Fruit fly (Drosophila melanogaster) whole organism, embryonic: ENCODE measurements around the gene CG2901.

ENCODE experiments used
- Abd-B ChIP-seq: fragments of 200-800 bp; sonication (Bioruptor generic); optimal IDR thresholded peaks from 2 replicates; lab custom pipeline; 2018; ENCODE audit warnings: missing biosample characterization, mild to moderate bottlenecking, missing genetic modification characterization, moderate library complexity
- Ada2b ChIP-seq: fragments of 200-800 bp; sonication (Bioruptor generic); IDR thresholded peaks from 2 replicates; pipeline ENCODE4 v1.3.6; 2022; ENCODE audit warnings: missing biosample characterization, missing genetic modification characterization
- B-H1 ChIP-seq: fragments of 200-800 bp; sonication (Bioruptor generic); IDR thresholded peaks from 3 replicates; pipeline ENCODE4 v1.3.6; 2022; ENCODE audit warnings: missing biosample characterization, missing genetic modification characterization
- CG13287 ChIP-seq: fragments of 200-800 bp; sonication (Bioruptor generic); IDR thresholded peaks from 2 replicates; pipeline ENCODE4 v1.3.6; 2022; ENCODE audit warnings: missing biosample characterization, missing genetic modification characterization; ENCODE audit not compliant: partially characterized antibody
- CG14860 ChIP-seq: fragments of 200-800 bp; sonication (Bioruptor generic); IDR thresholded peaks from 3 replicates; pipeline ENCODE4 v1.3.6; 2022; ENCODE audit warnings: missing biosample characterization, missing genetic modification characterization; ENCODE audit not compliant: partially characterized antibody
- CG1603 ChIP-seq: fragments of 200-800 bp; sonication (Bioruptor generic); optimal IDR thresholded peaks from 2 replicates; lab custom pipeline; 2019; ENCODE audit warnings: missing biosample characterization, mild to moderate bottlenecking, missing genetic modification characterization, moderate library complexity
- CG2875 ChIP-seq: fragments of 200-800 bp; sonication (Bioruptor generic); optimal IDR thresholded peaks from 2 replicates; lab custom pipeline; 2017; ENCODE audit warnings: missing biosample characterization, mild to moderate bottlenecking, missing genetic modification characterization, missing genetic modification reagents
- CG31441 ChIP-seq: fragments of 200-800 bp; sonication (Bioruptor generic); IDR thresholded peaks from 2 replicates; pipeline ENCODE4 v1.3.6; 2022; ENCODE audit warnings: missing biosample characterization, missing genetic modification characterization
- CG3163 ChIP-seq: fragments of 200-800 bp; sonication (Bioruptor generic); optimal IDR thresholded peaks from 3 replicates; lab custom pipeline; 2016; ENCODE audit warnings: missing biosample characterization, missing genetic modification characterization
- CG32532 ChIP-seq: fragments of 200-800 bp; sonication (Bioruptor generic); IDR thresholded peaks from 2 replicates; pipeline ENCODE4 v1.3.6; 2022; ENCODE audit warnings: missing biosample characterization, missing genetic modification characterization
- CG32772 ChIP-seq: fragments of 200-800 bp; sonication (Bioruptor generic); IDR thresholded peaks from 2 replicates; pipeline ENCODE4 v1.3.6; 2022; ENCODE audit warnings: missing biosample characterization, missing genetic modification characterization
- CG34376 ChIP-seq: fragments of 200-800 bp; sonication (Bioruptor generic); optimal IDR thresholded peaks from 2 replicates; lab custom pipeline; 2018; ENCODE audit warnings: missing biosample characterization, mild to moderate bottlenecking, missing genetic modification characterization
- CG3726 ChIP-seq: fragments of 200-800 bp; sonication (Bioruptor generic); IDR thresholded peaks from 3 replicates; pipeline ENCODE4, ENCODE4 v1.3.6; 2022; ENCODE audit warnings: missing biosample characterization, missing genetic modification characterization
- CG3847 ChIP-seq: fragments of 200-800 bp; sonication (Bioruptor generic); IDR thresholded peaks from 2 replicates; pipeline ENCODE4 v1.3.6; 2022; ENCODE audit warnings: missing biosample characterization, missing genetic modification characterization
- CG43689 ChIP-seq: fragments of 200-800 bp; sonication (Bioruptor generic); IDR thresholded peaks from 2 replicates; pipeline ENCODE4 v1.3.6; 2022; ENCODE audit warnings: missing biosample characterization, missing genetic modification characterization
- CG5953 ChIP-seq: fragments of 200-800 bp; sonication (Bioruptor generic); IDR thresholded peaks from 2 replicates; pipeline ENCODE4 v1.3.6; 2022; ENCODE audit warnings: missing biosample characterization, missing genetic modification characterization
- CG6683 ChIP-seq: fragments of 200-800 bp; sonication (Bioruptor generic); optimal IDR thresholded peaks from 2 replicates; lab custom pipeline; 2017; ENCODE audit warnings: missing biosample characterization, mild to moderate bottlenecking, missing genetic modification characterization, missing genetic modification reagents
- CG6854 ChIP-seq: fragments of 200-800 bp; sonication (Bioruptor generic); optimal IDR thresholded peaks from 3 replicates; lab custom pipeline; 2017; ENCODE audit warnings: missing biosample characterization, mild to moderate bottlenecking, missing genetic modification characterization
- CG7786 ChIP-seq: fragments of 200-800 bp; sonication (Bioruptor generic); optimal IDR thresholded peaks from 2 replicates; lab custom pipeline; 2016; ENCODE audit warnings: missing biosample characterization, missing genetic modification characterization
- CG9932 ChIP-seq: fragments of 200-800 bp; sonication (Bioruptor generic); IDR thresholded peaks from 2 replicates; pipeline ENCODE4 v1.3.6; 2022; ENCODE audit warnings: missing biosample characterization, missing genetic modification characterization
- CTCF ChIP-seq: fragments of 200-800 bp; sonication (Bioruptor generic); optimal IDR thresholded peaks from 2 replicates; lab custom pipeline; 2017; ENCODE audit warnings: missing biosample characterization, mild to moderate bottlenecking, missing genetic modification characterization, moderate library complexity
- Chrac-16 ChIP-seq: fragments of 200-800 bp; sonication (Bioruptor generic); optimal IDR thresholded peaks from 3 replicates; lab custom pipeline; 2016; ENCODE audit warnings: missing biosample characterization, missing genetic modification characterization
- Dad ChIP-seq: fragments of 200-800 bp; sonication (Bioruptor generic); optimal IDR thresholded peaks from 3 replicates; lab custom pipeline; 2016; ENCODE audit warnings: missing biosample characterization, missing genetic modification characterization
- Doc2 ChIP-seq: fragments of 200-800 bp; sonication (Bioruptor generic); IDR thresholded peaks from 2 replicates; pipeline ENCODE4 v1.3.6; 2022; ENCODE audit warnings: missing biosample characterization, missing genetic modification characterization
- Elba2 ChIP-seq: fragments of 200-800 bp; sonication (Bioruptor generic); optimal IDR thresholded peaks from 3 replicates; lab custom pipeline; 2016; ENCODE audit warnings: missing biosample characterization, missing genetic modification characterization
- Ets97D ChIP-seq: fragments of 200-800 bp; sonication (Bioruptor generic); optimal IDR thresholded peaks from 3 replicates; lab custom pipeline; 2016; ENCODE audit warnings: missing biosample characterization, missing genetic modification characterization
- Fer2 ChIP-seq: fragments of 200-800 bp; sonication (Bioruptor generic); optimal IDR thresholded peaks from 2 replicates; lab custom pipeline; 2018; ENCODE audit warnings: missing biosample characterization, mild to moderate bottlenecking, missing genetic modification characterization, moderate library complexity
- Hr3 ChIP-seq: fragments of 200-800 bp; sonication (Bioruptor generic); optimal IDR thresholded peaks from 3 replicates; lab custom pipeline; 2016; ENCODE audit warnings: missing biosample characterization, missing genetic modification characterization
- Lpt ChIP-seq: fragments of >200 bp; optimal IDR thresholded peaks from 2 replicates; lab custom pipeline; 2018; ENCODE audit warnings: missing biosample characterization, missing genetic modification characterization
- MTF-1 ChIP-seq: fragments of 200-800 bp; sonication (Bioruptor generic); optimal IDR thresholded peaks from 2 replicates; lab custom pipeline; 2018; ENCODE audit warnings: missing biosample characterization, mild to moderate bottlenecking, missing genetic modification characterization, borderline replicate concordance
- Max ChIP-seq: fragments of 200-800 bp; sonication (Bioruptor generic); optimal IDR thresholded peaks from 2 replicates; lab custom pipeline; 2016; ENCODE audit warnings: missing biosample characterization, mild to moderate bottlenecking, missing genetic modification characterization
- Mrtf ChIP-seq: fragments of 200-800 bp; sonication (Bioruptor generic); IDR thresholded peaks from 3 replicates; pipeline ENCODE4 v1.3.6; 2022; ENCODE audit warnings: missing biosample characterization, missing genetic modification characterization
- NC2β ChIP-seq: fragments of 200-800 bp; sonication (Bioruptor generic); optimal IDR thresholded peaks from 2 replicates; lab custom pipeline; 2016; ENCODE audit warnings: missing biosample characterization, missing genetic modification characterization
- Oaz ChIP-seq: fragments of 200-800 bp; sonication (Bioruptor generic); IDR thresholded peaks from 2 replicates; pipeline ENCODE4 v1.3.6; 2022; ENCODE audit warnings: missing biosample characterization, missing genetic modification characterization
- Optix ChIP-seq: fragments of 200-800 bp; sonication (Bioruptor generic); IDR thresholded peaks from 3 replicates; pipeline ENCODE4 v1.3.6; 2022; ENCODE audit warnings: missing biosample characterization, missing genetic modification characterization
- Xbp1 ChIP-seq: fragments of 200-800 bp; sonication (Bioruptor generic); optimal IDR thresholded peaks from 3 replicates; lab custom pipeline; 2016; ENCODE audit warnings: missing biosample characterization, mild to moderate bottlenecking, missing genetic modification characterization
- ase ChIP-seq: fragments of 200-800 bp; sonication (Bioruptor generic); IDR thresholded peaks from 3 replicates; pipeline ENCODE4 v1.3.6; 2022; ENCODE audit warnings: missing biosample characterization, missing genetic modification characterization
- chn ChIP-seq: fragments of 200-800 bp; sonication (Bioruptor generic); optimal IDR thresholded peaks from 2 replicates; lab custom pipeline; 2016; ENCODE audit warnings: missing biosample characterization, missing genetic modification characterization
- crol ChIP-seq: fragments of 200-800 bp; sonication (Bioruptor generic); IDR thresholded peaks from 2 replicates; pipeline ENCODE4 v1.3.6; 2022; ENCODE audit warnings: missing biosample characterization, missing genetic modification characterization
- dysf ChIP-seq: fragments of 200-800 bp; sonication (Bioruptor generic); IDR thresholded peaks from 3 replicates; pipeline ENCODE4 v1.3.6; 2022; ENCODE audit warnings: missing biosample characterization, missing genetic modification characterization
- fru ChIP-seq: fragments of >200 bp; optimal IDR thresholded peaks from 2 replicates; lab custom pipeline; 2017
- fu2 ChIP-seq: fragments of 200-800 bp; sonication (Bioruptor generic); optimal IDR thresholded peaks from 2 replicates; lab custom pipeline; 2016; ENCODE audit warnings: missing biosample characterization, missing genetic modification characterization
- h ChIP-seq: fragments of >200 bp; optimal IDR thresholded peaks from 2 replicates; lab custom pipeline; 2017
- hkb ChIP-seq, 2 experiments: fragments of 200-800 bp in 1 of 2; fragments of >200 bp in 1 of 2; sonication (Bioruptor generic) in 1 of 2; IDR thresholded peaks in 1 of 2; optimal IDR thresholded peaks in 1 of 2; 2 replicates each; pipeline versions ENCODE4 v1.3.6 to Lab custom; 2017 to 2022; ENCODE audit warnings: missing biosample characterization in 1 of 2, missing genetic modification characterization in 1 of 2
- kni ChIP-seq: fragments of 200-800 bp; sonication (Bioruptor generic); optimal IDR thresholded peaks from 3 replicates; lab custom pipeline; 2017; ENCODE audit warnings: mild to moderate bottlenecking, missing biosample characterization, missing genetic modification reagents, missing genetic modification characterization
- pan ChIP-seq, 4 experiments: fragments of >200 bp in 3 of 4; fragments of 200-800 bp in 1 of 4; sonication (Bioruptor generic) in 1 of 4; optimal IDR thresholded peaks in 3 of 4; IDR thresholded peaks in 1 of 4; 2 replicates each; pipeline versions ENCODE4 v1.3.6 to Lab custom; 2017 to 2022; ENCODE audit warnings: missing biosample characterization in 2 of 4, missing genetic modification characterization in 2 of 4, mixed read lengths in 1 of 4
- repo ChIP-seq: fragments of 200-800 bp; sonication (Bioruptor generic); optimal IDR thresholded peaks from 2 replicates; lab custom pipeline; 2016; ENCODE audit warnings: missing biosample characterization, missing genetic modification characterization
- sd ChIP-seq: fragments of 200-800 bp; sonication (Bioruptor generic); optimal IDR thresholded peaks from 3 replicates; lab custom pipeline; 2018; ENCODE audit warnings: missing biosample characterization, mild to moderate bottlenecking, missing genetic modification characterization, moderate library complexity
- slbo ChIP-seq: fragments of 200-800 bp; sonication (Bioruptor generic); IDR thresholded peaks from 2 replicates; pipeline ENCODE4 v1.3.6; 2022; ENCODE audit warnings: missing biosample characterization, missing genetic modification characterization
- sob ChIP-seq: fragments of 200-800 bp; sonication (Bioruptor generic); IDR thresholded peaks from 2 replicates; pipeline ENCODE4 v1.3.6; 2022; ENCODE audit warnings: missing biosample characterization, missing genetic modification characterization
- vfl ChIP-seq: fragments of 200-800 bp; sonication (Bioruptor generic); optimal IDR thresholded peaks from 2 replicates; lab custom pipeline; 2016; ENCODE audit warnings: missing biosample characterization, missing genetic modification characterization
- z ChIP-seq: fragments of 200-800 bp; sonication (Bioruptor generic); IDR thresholded peaks from 3 replicates; pipeline ENCODE4 v1.3.6; 2022; ENCODE audit warnings: missing biosample characterization, missing genetic modification characterization
- zen ChIP-seq: fragments of 200-800 bp; sonication (Bioruptor generic); optimal IDR thresholded peaks from 3 replicates; lab custom pipeline; 2018; ENCODE audit warnings: missing biosample characterization, mild to moderate bottlenecking, missing genetic modification characterization, moderate library complexity

Gene CG2901

dm6 chrX:3780884-3781283, 47.1 kb upstream of the CG2901 start (continued):
- TF ChIP-seq Dad (GFP tag; lab: Kevin White, UChicago): peak; percentile 10
- TF ChIP-seq CG34376: peak; percentile 55
- TF ChIP-seq zen (tag; lab: Kevin White, UChicago): peak; percentile 11
- no peak for TF ChIP-seq MTF-1
- TF ChIP-seq Elba2 (GFP tag; lab: Kevin White, UChicago): no peak
- no peak for TF ChIP-seq pan (optimal IDR thresholded peaks at IDR 0.05; lab: Kevin White, UChicago)
- no peak for TF ChIP-seq pan (GFP tag; optimal IDR thresholded peaks at IDR 0.05 in 1 of 2, IDR thresholded peaks at IDR 0.05 in 1 of 2)
- peak; percentile 15; the same call in 1 of the 2 replicates for TF ChIP-seq sob
- peak; percentile 60 for TF ChIP-seq Ets97D (GFP tag; lab: Kevin White, UChicago)
- peak; percentile 31 for TF ChIP-seq kni (GFP tag; lab: Kevin White, UChicago)
- peak; percentile 61 for TF ChIP-seq CG1603 (tag; lab: Kevin White, UChicago)
- TF ChIP-seq CG43689 (GFP tag; lab: Robert Waterston, UW): no peak
- no peak for TF ChIP-seq Optix (GFP tag; lab: Robert Waterston, UW)
- no peak for TF ChIP-seq Hr3 (GFP tag; lab: Kevin White, UChicago)
- no peak for TF ChIP-seq hkb (optimal IDR thresholded peaks at IDR 0.05; lab: Kevin White, UChicago)
- TF ChIP-seq hkb (GFP tag; IDR thresholded peaks at IDR 0.05; lab: Robert Waterston, UW): 0 out of 2 replicates have a peak, but pooled peaks have one; percentile 9
- no peak for TF ChIP-seq Lpt
- TF ChIP-seq Fer2: no peak
- TF ChIP-seq CG13287 (GFP tag; lab: Robert Waterston, UW): peak; percentile 67
- peak; percentile 41 for TF ChIP-seq CG9932 (GFP tag; lab: Robert Waterston, UW)
- TF ChIP-seq vfl (GFP tag; lab: Kevin White, UChicago): peak; percentile 55
- TF ChIP-seq CG2875 (GFP tag; lab: Kevin White, UChicago): no peak
- TF ChIP-seq CG5953: no peak
- TF ChIP-seq dysf (GFP tag; lab: Robert Waterston, UW): no peak
- TF ChIP-seq CG32772 (GFP tag; lab: Robert Waterston, UW): no peak
- TF ChIP-seq chn (GFP tag; lab: Kevin White, UChicago): peak; percentile 47
- no peak for TF ChIP-seq Oaz (GFP tag; lab: Robert Waterston, UW)
- peak; percentile 1 for TF ChIP-seq repo (GFP tag; lab: Kevin White, UChicago)
- no peak for TF ChIP-seq Xbp1 (GFP tag; lab: Kevin White, UChicago)
- TF ChIP-seq fru (lab: Kevin White, UChicago): no peak
- no peak for TF ChIP-seq CG7786 (GFP tag; lab: Kevin White, UChicago)
- TF ChIP-seq CG3726 (GFP tag; lab: Robert Waterston, UW): no peak
- no peak for TF ChIP-seq CG6683
- TF ChIP-seq CG6854 (GFP tag; lab: Kevin White, UChicago): no peak
- no peak for TF ChIP-seq Chrac-16 (GFP tag; lab: Kevin White, UChicago)
- TF ChIP-seq slbo (GFP tag; lab: Robert Waterston, UW): 0 out of 2 replicates have a peak, but pooled peaks have one; percentile 33
- no peak for TF ChIP-seq crol (GFP tag; lab: Robert Waterston, UW)
- no peak; the same call in 1 of the 2 replicates for TF ChIP-seq CG32532 (GFP tag; lab: Robert Waterston, UW)
- TF ChIP-seq CG3847: peak; percentile 60
- no peak for TF ChIP-seq CTCF (GFP tag; lab: Kevin White, UChicago)
- no peak for TF ChIP-seq B-H1 (GFP tag; lab: Robert Waterston, UW)
- no peak for TF ChIP-seq Doc2 (GFP tag; lab: Robert Waterston, UW)
- TF ChIP-seq h: no peak
- no peak; the same call in 1 of the 2 replicates for TF ChIP-seq CG31441 (GFP tag; lab: Robert Waterston, UW)
- no peak for TF ChIP-seq fu2 (GFP tag; lab: Kevin White, UChicago)
- TF ChIP-seq z (GFP tag; lab: Robert Waterston, UW): no peak
- TF ChIP-seq CG14860 (GFP tag; lab: Robert Waterston, UW): no peak
- no peak for TF ChIP-seq Mrtf (GFP tag; lab: Robert Waterston, UW)
- TF ChIP-seq sd (tag; lab: Kevin White, UChicago): peak; percentile 86
- TF ChIP-seq Abd-B (GFP tag; lab: Kevin White, UChicago): no peak
- TF ChIP-seq ase: no peak
- TF ChIP-seq Max (GFP tag; lab: Kevin White, UChicago): no peak
- peak; percentile 77 for TF ChIP-seq CG3163 (GFP tag; lab: Kevin White, UChicago)
- TF ChIP-seq NC2β (GFP tag; lab: Kevin White, UChicago): peak; percentile 15
- no peak for TF ChIP-seq Ada2b
